Worm (Caenorhabditis elegans): ENCODE data around the gene dat-1.

Gene dat-1

ce11 chrIII:9239983-9240382 lies 2.8 kb upstream of the dat-1 start, which contains the start of gene saeg-2 (continued):
- TF ChIP-seq F44E2.7 (GFP tag; IDR thresholded peaks at IDR 0.05) (no peak), nhr-10 (tag; optimal IDR thresholded peaks at IDR 0.05) (no peak), aly-2 (tag; optimal IDR thresholded peaks at IDR 0.05) (no peak), dmd-6 (GFP tag; IDR thresholded peaks at IDR 0.05) (peak; percentile 19; the same call in 1 of the 2 replicates), daf-16 (GFP tag; optimal IDR thresholded peaks at IDR 0.05) (no peak), daf-16 (tag; optimal IDR thresholded peaks at IDR 0.05) (peak; percentile 51), lsy-2 (tag; optimal IDR thresholded peaks at IDR 0.05) (peak in 1 of 2 experiments; percentile 23), ztf-7 (tag; optimal IDR thresholded peaks at IDR 0.05) (peak; percentile 14), lin-1 (GFP tag; IDR thresholded peaks at IDR 0.05) (no peak), hlh-30 (tag; optimal IDR thresholded peaks at IDR 0.05; ENCODE audit: insufficient read depth) (peak; percentile 31), Y75B8A.6 (GFP tag; IDR thresholded peaks at IDR 0.05) (no peak), spr-3 (GFP tag; optimal IDR thresholded peaks at IDR 0.05) (no peak), dve-1 (tag; optimal IDR thresholded peaks at IDR 0.05; ENCODE audit: insufficient read depth) (peak; percentile 60), lin-13 (GFP tag; optimal IDR thresholded peaks at IDR 0.05) (peak; percentile 56), zfp-3 (GFP tag; conservative IDR thresholded peaks at IDR 0.05) (no peak), spr-1 (tag; optimal IDR thresholded peaks at IDR 0.05) (no peak), ceh-32 (tag; optimal IDR thresholded peaks at IDR 0.05; ENCODE audit: poor library complexity) (no peak), zfp-2 (tag; optimal IDR thresholded peaks at IDR 0.05) (no peak), pha-4 (GFP tag; IDR thresholded peaks at IDR 0.05) (no peak), pha-4 (tag; optimal IDR thresholded peaks at IDR 0.05) (peak; percentile 41), mdl-1 (tag; optimal IDR thresholded peaks at IDR 0.05) (peak in 1 of 2 experiments; percentile 71), Y105C5A.15 (GFP tag; IDR thresholded peaks at IDR 0.05) (0 out of 2 replicates have a peak, but pooled peaks have one; percentile 35), saeg-2 (GFP tag; IDR thresholded peaks at IDR 0.05) (no peak), ceh-44 (GFP tag; IDR thresholded peaks at IDR 0.05) (no peak), pqm-1 (tag; optimal IDR thresholded peaks at IDR 0.05) (peak; percentile 36), vab-7 (GFP tag; IDR thresholded peaks at IDR 0.05) (no peak)

ce11 chrIII:9247221-9247620 lies 4.4 kb downstream of the dat-1 start, which contains the start of gene T02C1.1:
T02C1.1 (plus strand) TSS chrIII:9247525.
- TF ChIP-seq sdz-12 (GFP tag; optimal IDR thresholded peaks at IDR 0.05) (no peak), Y48G9A.11 (GFP tag; IDR thresholded peaks at IDR 0.05) (no peak), fkh-10 (GFP tag; optimal IDR thresholded peaks at IDR 0.05) (no peak)

- TF ChIP-seq spr-3 (GFP tag; optimal IDR thresholded peaks at IDR 0.05) (no peak), nhr-102 (tag; optimal IDR thresholded peaks at IDR 0.05) (no peak), Y75B8A.6 (GFP tag; IDR thresholded peaks at IDR 0.05) (no peak), ztf-11 (tag; optimal IDR thresholded peaks at IDR 0.05) (no peak), T20F7.1 (GFP tag; optimal IDR thresholded peaks at IDR 0.05) (no peak), tra-1 (GFP tag; IDR thresholded peaks at IDR 0.05) (no peak), egl-43 (GFP tag; IDR thresholded peaks at IDR 0.05) (no peak), mxl-3 (GFP tag; optimal IDR thresholded peaks at IDR 0.05) (no peak), egl-27 (tag; optimal IDR thresholded peaks at IDR 0.05) (no peak), ZK337.2 (GFP tag; IDR thresholded peaks at IDR 0.05) (no peak), nhr-28 (tag; optimal IDR thresholded peaks at IDR 0.05) (no peak), daf-12 (tag; optimal IDR thresholded peaks at IDR 0.05) (no peak)
These were observed 8.0 kb downstream of the dat-1 start, which contains the start of gene T02C1.2 for ce11 chrIII:9250729-9251128. T02C1.2 (plus strand) TSS chrIII:9251029.
